Worm (Caenorhabditis elegans): Measurements from ENCODE around the gene K08D9.2.

DNA sequence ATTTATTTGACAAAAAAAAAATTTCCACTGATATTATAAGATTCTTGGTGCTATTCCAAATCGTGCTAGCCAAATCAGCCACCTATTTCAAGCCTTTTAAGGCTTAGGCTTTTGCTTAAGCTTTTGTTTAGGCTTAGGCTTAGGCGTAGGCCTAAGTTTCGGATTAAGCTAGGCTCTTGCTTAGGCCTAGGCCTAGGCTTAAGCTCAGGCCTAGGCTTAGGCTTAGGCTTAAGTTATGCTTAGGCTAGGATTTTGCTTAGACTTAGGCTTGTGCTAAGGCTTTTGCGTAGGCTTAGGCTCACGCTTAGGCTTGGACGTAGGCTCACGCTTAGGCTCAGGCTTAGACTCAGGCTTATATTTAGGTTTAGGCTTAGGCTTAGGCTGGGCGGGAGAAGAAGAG, 2.7 kb downstream of the K08D9.2 start:
- no peak for TF ChIP-seq ztf-11 (tag; optimal IDR thresholded peaks at IDR 0.05)
- no peak for TF ChIP-seq snpc-1.2 (GFP tag; IDR thresholded peaks at IDR 0.05)
- TF ChIP-seq fkh-10 (GFP tag; optimal IDR thresholded peaks at IDR 0.05): no peak
- TF ChIP-seq zag-1 (tag; optimal IDR thresholded peaks at IDR 0.05): no peak
- no peak for TF ChIP-seq unc-62 (GFP tag; optimal IDR thresholded peaks at IDR 0.05 in 1 of 2)
- TF ChIP-seq unc-62 (tag; optimal IDR thresholded peaks at IDR 0.05): no peak
- no peak for TF ChIP-seq dve-1 (tag; optimal IDR thresholded peaks at IDR 0.05; ENCODE audit: insufficient read depth)
- no peak for TF ChIP-seq nhr-237 (tag; optimal IDR thresholded peaks at IDR 0.05)

Measured in whole organism, L4 larva.